Worm (Caenorhabditis elegans): ENCODE measurements around the gene fbxa-185.

DNA sequence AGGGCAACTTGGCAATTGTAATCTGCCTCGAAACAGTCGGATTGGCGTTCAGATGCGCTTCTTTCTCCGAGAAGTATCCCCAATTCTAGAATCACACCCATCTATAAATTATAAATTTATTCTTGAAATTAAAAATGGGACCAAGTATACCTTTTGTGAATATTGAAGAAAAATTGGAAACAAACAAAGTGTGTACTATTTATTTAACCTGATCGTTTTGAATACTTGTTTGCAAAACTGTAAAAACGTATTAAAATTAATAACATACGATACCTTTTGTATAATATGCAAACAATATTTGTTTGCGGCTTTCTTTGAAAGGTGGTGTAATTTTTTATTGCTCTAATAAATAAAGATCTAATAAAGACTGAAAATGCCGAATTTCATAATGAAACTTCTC, 19.1 kb upstream of the fbxa-185 start, which contains the start of gene Y61B8B.3:
- TF ChIP-seq dao-5 (tag; optimal IDR thresholded peaks at IDR 0.05) (no peak), him-1 (tag; optimal IDR thresholded peaks at IDR 0.05) (no peak)

Measured in whole organism, L4/young adult.